Fruit fly (Drosophila melanogaster) S2 (cell line): Measurements from ENCODE around the gene EMC10.

ENCODE experiments used
- CG8478 ChIP-seq: fragments of >200 bp; optimal IDR thresholded peaks from 2 replicates; lab custom pipeline; 2018
- CTCF ChIP-seq, 2 experiments: fragments of >200 bp; optimal IDR thresholded peaks; 2 replicates each; lab custom pipeline; 2018

DNA sequence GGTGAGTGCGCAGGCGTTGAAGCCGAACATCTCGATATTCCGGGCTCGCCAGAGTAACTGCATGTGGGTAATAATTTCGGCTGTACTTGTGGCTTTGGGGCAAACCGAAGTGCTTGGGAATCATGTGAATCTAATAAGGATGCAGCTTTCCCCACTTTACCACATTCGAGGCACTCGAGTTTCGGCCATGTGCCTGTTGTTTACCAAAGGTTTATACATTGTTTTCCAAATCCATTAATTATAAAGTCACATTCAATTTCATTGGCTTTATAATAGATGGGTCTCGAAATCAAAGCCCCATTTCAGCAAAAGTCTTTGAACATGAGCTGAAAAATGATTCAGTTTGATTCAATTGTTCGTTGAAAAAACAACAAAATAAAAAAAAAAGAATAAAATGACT, 8.8 kb upstream of the EMC10 start, which contains the start of gene CG7634:
- TF ChIP-seq CG8478 (lab: Kevin White, UChicago) (no peak), CTCF (optimal IDR thresholded peaks at IDR 0.05; lab: Kevin White, UChicago) (no peak)
